Worm (Caenorhabditis elegans): Measurements from ENCODE around the gene igcm-3.

DNA sequence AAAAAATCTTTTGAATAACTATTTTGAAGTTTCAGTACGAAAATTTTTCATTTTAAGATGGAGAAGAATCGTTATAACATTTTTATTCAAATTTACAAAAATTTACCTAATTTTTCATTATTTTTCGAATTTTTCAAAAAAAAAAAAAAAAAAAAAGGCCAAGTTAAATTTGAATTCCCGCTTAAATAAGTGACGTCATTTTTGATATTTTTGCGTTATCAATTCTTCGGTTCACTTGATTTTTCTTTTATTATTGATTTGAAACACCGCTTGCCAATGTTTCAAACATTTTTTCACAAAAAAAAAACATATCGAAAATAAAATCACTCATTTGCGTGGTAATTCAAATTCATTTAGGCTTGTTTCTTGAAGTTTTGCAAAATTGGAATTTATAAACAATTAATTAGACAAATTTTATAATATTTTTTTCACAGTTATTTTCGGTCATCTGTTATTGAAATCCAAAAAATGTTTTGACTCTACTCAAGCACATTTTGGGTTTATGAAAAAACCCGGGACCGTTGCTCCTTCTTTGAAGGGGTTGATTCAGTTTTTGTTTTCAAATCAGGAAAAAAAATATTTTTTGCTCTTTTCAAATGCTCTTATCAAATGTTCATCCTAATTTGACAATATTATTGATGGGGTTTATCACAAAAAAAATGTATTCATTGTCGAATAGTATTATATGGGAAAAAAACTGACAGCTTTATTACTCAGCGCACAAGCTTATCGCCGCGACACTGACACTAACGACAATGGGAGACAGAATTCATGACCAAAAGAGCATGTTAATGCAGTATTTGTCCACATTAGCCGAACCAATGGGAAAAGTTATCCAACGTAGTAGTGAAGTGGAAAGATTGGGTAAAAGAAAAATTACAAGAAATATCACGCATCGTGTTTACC, 48.6 kb upstream of the igcm-3 start:
- TF ChIP-seq ztf-23 (GFP tag; IDR thresholded peaks at IDR 0.05), result no peak
- TF ChIP-seq tab-1 (GFP tag; IDR thresholded peaks at IDR 0.05), result no peak
- no peak for TF ChIP-seq flt-1 (GFP tag; IDR thresholded peaks at IDR 0.05)
- no peak for TF ChIP-seq klf-2 (GFP tag; conservative IDR thresholded peaks at IDR 0.05)
- TF ChIP-seq ztf-29 (GFP tag; IDR thresholded peaks at IDR 0.05), result no peak
- no peak for TF ChIP-seq cog-1 (tag; optimal IDR thresholded peaks at IDR 0.05)
- TF ChIP-seq med-1 (GFP tag; optimal IDR thresholded peaks at IDR 0.05; ENCODE audit: insufficient read depth), result no peak
- no peak for TF ChIP-seq ref-1 (GFP tag; conservative IDR thresholded peaks at IDR 0.05)
- TF ChIP-seq T22C8.4 (GFP tag; IDR thresholded peaks at IDR 0.05), result no peak
